Worm (Caenorhabditis elegans): ENCODE data around the gene rmh-2.

DNA sequence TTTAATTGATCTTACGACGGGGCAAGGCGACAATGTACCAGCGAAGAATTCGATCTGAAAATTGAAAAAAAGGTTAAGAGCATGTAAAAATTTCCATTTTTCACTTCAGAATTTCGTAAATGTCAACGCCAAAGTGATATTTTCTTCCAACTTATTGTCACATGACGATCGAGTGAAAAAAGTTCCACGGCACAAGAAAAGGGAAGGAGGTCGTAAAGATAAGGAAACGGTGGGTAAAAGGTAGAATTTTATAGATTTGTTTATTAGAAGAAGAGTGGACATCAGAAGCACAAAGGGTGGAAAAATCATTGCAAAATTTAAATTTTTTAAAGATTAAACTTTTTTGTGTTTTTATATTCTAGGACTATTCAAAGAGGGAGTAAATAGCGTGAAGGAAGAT lies 2.6 kb downstream of the rmh-2 start:
- TF ChIP-seq him-1 (tag; optimal IDR thresholded peaks at IDR 0.05) (no peak), ccch-3 (GFP tag; optimal IDR thresholded peaks at IDR 0.05) (no peak), dpff-1 (tag; optimal IDR thresholded peaks at IDR 0.05) (no peak), nfya-1 (tag; optimal IDR thresholded peaks at IDR 0.05; ENCODE audit: borderline replicate concordance, insufficient read depth) (no peak), pbrm-1 (GFP tag; IDR thresholded peaks at IDR 0.05) (no peak), hlh-26 (GFP tag; conservative IDR thresholded peaks at IDR 0.05) (no peak), pha-4 (tag; optimal IDR thresholded peaks at IDR 0.05) (no peak), rcor-1 (GFP tag; IDR thresholded peaks at IDR 0.05) (no peak), atf-7 (tag; optimal IDR thresholded peaks at IDR 0.05) (no peak), ama-1 (optimal IDR thresholded peaks at IDR 0.05) (no peak), ama-1 (GFP tag; optimal IDR thresholded peaks at IDR 0.05) (no peak), madf-3 (GFP tag; IDR thresholded peaks at IDR 0.05) (no peak), xnd-1 (tag; optimal IDR thresholded peaks at IDR 0.05) (no peak), F37B4.10 (GFP tag; IDR thresholded peaks at IDR 0.05) (no peak)

Data from whole organism, young adult.